Worm (Caenorhabditis elegans): ENCODE measurements around the gene clec-263.
A peak's percentile ranks its signal among the peaks of the same experiment; 100 is the strongest.

clec-263 gene

ce11 chrV:20545742-20546141 is 28.7 kb upstream of the clec-263 start:
- no peak for TF ChIP-seq daf-16 (GFP tag; optimal IDR thresholded peaks at IDR 0.05)
- peak; percentile 71 for TF ChIP-seq daf-16 (tag; optimal IDR thresholded peaks at IDR 0.05)
- TF ChIP-seq duxl-1 (tag; optimal IDR thresholded peaks at IDR 0.05; ENCODE audit: poor library complexity): no peak
- TF ChIP-seq pqm-1 (tag; optimal IDR thresholded peaks at IDR 0.05): peak; percentile 2

ce11 chrV:20547048-20547447 is 27.4 kb upstream of the clec-263 start, which contains the start of gene Y38H6C.18:
Y38H6C.18 (minus strand) TSS chrV:20547148.
- TF ChIP-seq ama-1 (optimal IDR thresholded peaks at IDR 0.05): no peak
- TF ChIP-seq nhr-25 (tag; optimal IDR thresholded peaks at IDR 0.05; ENCODE audit: borderline replicate concordance, insufficient read depth): no peak
- TF ChIP-seq unc-62 (GFP tag; optimal IDR thresholded peaks at IDR 0.05 in 1 of 2): no peak
- no peak for TF ChIP-seq unc-62 (tag; optimal IDR thresholded peaks at IDR 0.05)
- no peak for TF ChIP-seq unc-130 (GFP tag; optimal IDR thresholded peaks at IDR 0.05)
- TF ChIP-seq ztf-11 (tag; optimal IDR thresholded peaks at IDR 0.05): no peak
- TF ChIP-seq jun-1 (tag; optimal IDR thresholded peaks at IDR 0.05): no peak
- TF ChIP-seq aly-2 (tag; optimal IDR thresholded peaks at IDR 0.05): no peak
- TF ChIP-seq nhr-41 (GFP tag; IDR thresholded peaks at IDR 0.05): no peak
- TF ChIP-seq ces-1 (GFP tag; optimal IDR thresholded peaks at IDR 0.05): no peak
- TF ChIP-seq F49E8.2 (tag; optimal IDR thresholded peaks at IDR 0.05; ENCODE audit: borderline replicate concordance): no peak

- TF ChIP-seq unc-62 (GFP tag; optimal IDR thresholded peaks at IDR 0.05 in 1 of 2) (peak in 1 of 2 experiments; percentile 18), unc-62 (tag; optimal IDR thresholded peaks at IDR 0.05) (no peak), ceh-44 (GFP tag; IDR thresholded peaks at IDR 0.05) (no peak)
Measured at ce11 chrV:20551096-20551495, 23.3 kb upstream of the clec-263 start, which contains the start of gene Y38H6C.20. Y38H6C.20 (minus strand) TSS chrV:20551196.

DNA sequence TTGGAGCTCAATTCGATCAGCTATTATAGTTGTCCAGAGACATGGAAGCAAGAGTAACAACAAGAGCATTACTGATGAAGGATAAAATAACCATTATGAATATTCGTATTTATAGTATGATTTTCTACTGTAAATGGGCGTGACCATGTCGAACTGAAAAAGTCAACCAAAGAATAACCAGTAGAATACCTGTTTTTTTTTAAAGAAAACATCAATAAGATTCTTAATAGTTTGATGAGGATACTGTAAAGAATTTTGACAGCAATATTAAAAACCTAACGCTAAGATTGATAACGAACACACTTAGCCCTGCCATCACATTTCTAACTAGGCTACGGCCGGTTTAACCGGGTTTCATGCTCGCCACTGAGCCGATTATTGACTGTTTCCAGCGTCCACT is 21.4 kb upstream of the clec-263 start, which contains the start of gene vmo-1:
Gene vmo-1 (minus strand): TSS at position 101 of the 400 bp plus-strand sequence.
- TF ChIP-seq Y75B8A.6 (GFP tag; IDR thresholded peaks at IDR 0.05) (no peak), fkh-10 (GFP tag; optimal IDR thresholded peaks at IDR 0.05) (no peak)

- TF ChIP-seq nhr-42 (GFP tag; IDR thresholded peaks at IDR 0.05) (no peak), dmd-6 (GFP tag; IDR thresholded peaks at IDR 0.05) (peak; percentile 61)
Measured at ce11 chrV:20555120-20555519, 19.3 kb upstream of the clec-263 start, which contains the start of gene Y38H6C.21. Y38H6C.21 (minus strand) TSS chrV:20555267.

DNA sequence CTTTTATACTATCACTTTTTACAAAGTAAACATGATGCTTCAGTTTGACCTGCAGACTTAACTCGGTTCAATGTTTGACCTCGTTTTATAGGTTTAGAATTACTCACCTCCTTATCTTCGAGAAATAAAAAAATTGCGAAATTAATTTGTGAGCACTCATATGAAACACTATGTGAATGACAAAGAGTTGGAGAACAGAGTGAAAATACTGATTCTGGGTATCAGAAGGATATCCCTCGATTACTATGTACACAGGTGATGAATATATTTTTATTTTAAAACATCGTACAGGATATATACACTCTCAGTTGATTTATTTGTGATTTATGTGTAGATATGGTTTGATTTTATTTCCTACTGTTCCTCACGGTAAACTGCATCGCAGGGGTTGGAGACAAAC is 18.2 kb upstream of the clec-263 start, which contains the start of gene Y38H6C.23:
Gene Y38H6C.23 (minus strand): TSS at position 101 of the 400 bp plus-strand sequence.
- TF ChIP-seq unc-62 (GFP tag; optimal IDR thresholded peaks at IDR 0.05 in 1 of 2): peak in 1 of 2 experiments; percentile 37
- no peak for TF ChIP-seq unc-62 (tag; optimal IDR thresholded peaks at IDR 0.05)
- peak; percentile 66 for TF ChIP-seq dmd-6 (GFP tag; IDR thresholded peaks at IDR 0.05)
- no peak for TF ChIP-seq ceh-28 (tag; optimal IDR thresholded peaks at IDR 0.05)

- no peak for TF ChIP-seq fkh-10 (GFP tag; optimal IDR thresholded peaks at IDR 0.05)
- TF ChIP-seq unc-62 (GFP tag; optimal IDR thresholded peaks at IDR 0.05 in 1 of 2): no peak
- TF ChIP-seq unc-62 (tag; optimal IDR thresholded peaks at IDR 0.05): no peak
- no peak for TF ChIP-seq unc-39 (tag; optimal IDR thresholded peaks at IDR 0.05)
- no peak for TF ChIP-seq daf-19 (GFP tag; conservative IDR thresholded peaks at IDR 0.05)
- TF ChIP-seq F44E2.7 (GFP tag; IDR thresholded peaks at IDR 0.05): no peak
- TF ChIP-seq zag-1 (tag; optimal IDR thresholded peaks at IDR 0.05): no peak
- TF ChIP-seq gei-8 (GFP tag; optimal IDR thresholded peaks at IDR 0.05): no peak
- no peak for TF ChIP-seq nhr-25 (tag; optimal IDR thresholded peaks at IDR 0.05; ENCODE audit: borderline replicate concordance, insufficient read depth)
- no peak for TF ChIP-seq daf-12 (tag; optimal IDR thresholded peaks at IDR 0.05)
- no peak for TF ChIP-seq Y75B8A.6 (GFP tag; IDR thresholded peaks at IDR 0.05)
- TF ChIP-seq mep-1 (tag; optimal IDR thresholded peaks at IDR 0.05): no peak
- no peak for TF ChIP-seq ama-1 (optimal IDR thresholded peaks at IDR 0.05)
- TF ChIP-seq unc-130 (GFP tag; optimal IDR thresholded peaks at IDR 0.05): no peak
- TF ChIP-seq D1046.2 (GFP tag; IDR thresholded peaks at IDR 0.05): no peak
- TF ChIP-seq ceh-28 (tag; optimal IDR thresholded peaks at IDR 0.05): no peak
- no peak for TF ChIP-seq snpc-4 (tag; optimal IDR thresholded peaks at IDR 0.05)
- TF ChIP-seq ztf-7 (tag; optimal IDR thresholded peaks at IDR 0.05): no peak
- TF ChIP-seq zip-2 (tag; optimal IDR thresholded peaks at IDR 0.05): no peak
Measured at ce11 chrV:20558270-20558669, 16.1 kb upstream of the clec-263 start, which contains the start of gene abf-4. abf-4 (minus strand) TSS chrV:20558370.

Data from whole organism, L4 larva.